Fruit fly (Drosophila melanogaster): ENCODE measurements around the gene AdipoR.

Gene AdipoR

dm6 chr3R:22590668-22591275 is 43.1 kb upstream of the AdipoR start (continued):
- TF ChIP-seq Vsx1 (GFP tag; optimal IDR thresholded peaks at IDR 0.05) (peak; percentile 48), Oli (tag; optimal IDR thresholded peaks at IDR 0.05) (peak; percentile 82), chm (GFP tag; IDR thresholded peaks at IDR 0.05) (peak; percentile 20; the same call in 1 of the 2 replicates), H15 (GFP tag; IDR thresholded peaks at IDR 0.05) (no peak), CG2678 (tag; optimal IDR thresholded peaks at IDR 0.05) (peak; percentile 66), CG34376 (GFP tag; optimal IDR thresholded peaks at IDR 0.05) (no peak), da (GFP tag; optimal IDR thresholded peaks at IDR 0.05) (no peak), CG8359 (GFP tag; optimal IDR thresholded peaks at IDR 0.05; ENCODE audit: borderline replicate concordance) (peak; percentile 63), Ets65A (GFP tag) (peak; percentile 79), z (GFP tag; IDR thresholded peaks at IDR 0.05) (no peak), br (optimal IDR thresholded peaks at IDR 0.05) (no peak), CG2202 (tag; optimal IDR thresholded peaks at IDR 0.05) (peak; percentile 50), psq (GFP tag; optimal IDR thresholded peaks at IDR 0.05) (no peak), CG10209 (GFP tag; optimal IDR thresholded peaks at IDR 0.05) (peak; percentile 64), CG11247 (GFP tag; IDR thresholded peaks at IDR 0.05) (no peak), CG7271 (tag; optimal IDR thresholded peaks at IDR 0.05) (no peak), croc (GFP tag; conservative IDR thresholded peaks at IDR 0.05) (peak; percentile 62), CG8089 (GFP tag; optimal IDR thresholded peaks at IDR 0.05) (peak; percentile 25), CG3995 (GFP tag; optimal IDR thresholded peaks at IDR 0.05) (no peak), disco-r (GFP tag; optimal IDR thresholded peaks at IDR 0.05) (no peak), CG9437 (GFP tag; optimal IDR thresholded peaks at IDR 0.05) (peak; percentile 70), CG6272 (GFP tag; IDR thresholded peaks at IDR 0.05) (no peak), ERR (GFP tag; optimal IDR thresholded peaks at IDR 0.05) (no peak), pzg (GFP tag; optimal IDR thresholded peaks at IDR 0.05) (no peak), grn (GFP tag; optimal IDR thresholded peaks at IDR 0.05) (peak; percentile 31), GATAe (GFP tag; conservative IDR thresholded peaks at IDR 0.05) (no peak), Dek (tag; optimal IDR thresholded peaks at IDR 0.05) (no peak), Opbp (GFP tag; IDR thresholded peaks at IDR 0.05; ENCODE audit: partially characterized antibody) (no peak), scrt (GFP tag; optimal IDR thresholded peaks at IDR 0.05) (no peak), tna (GFP tag; IDR thresholded peaks at IDR 0.05; ENCODE audit: partially characterized antibody) (no peak), CG14050 (GFP tag; IDR thresholded peaks at IDR 0.05) (no peak), Taf1 (GFP tag; IDR thresholded peaks at IDR 0.05) (no peak), odd (GFP tag; optimal IDR thresholded peaks at IDR 0.05) (peak; percentile 61), sr (GFP tag; IDR thresholded peaks at IDR 0.05) (no peak), CG13424 (tag; optimal IDR thresholded peaks at IDR 0.05) (peak; percentile 69), Nf-YA (GFP tag; IDR thresholded peaks at IDR 0.05) (no peak), emc (GFP tag; optimal IDR thresholded peaks at IDR 0.05) (no peak), CG13775 (GFP tag; optimal IDR thresholded peaks at IDR 0.05) (peak; percentile 63), Hr78 (GFP tag; optimal IDR thresholded peaks at IDR 0.05) (peak in 1 of 2 experiments; percentile 38), Nf-YC (tag; optimal IDR thresholded peaks at IDR 0.05) (no peak), zen (tag; optimal IDR thresholded peaks at IDR 0.05) (no peak), Atf-2 (GFP tag; optimal IDR thresholded peaks at IDR 0.05) (peak; percentile 57), Tbp (GFP tag; optimal IDR thresholded peaks at IDR 0.05) (no peak), CG13894 (tag; optimal IDR thresholded peaks at IDR 0.05) (no peak), Mes4 (GFP tag; optimal IDR thresholded peaks at IDR 0.05) (peak; percentile 40), CG14710 (tag; optimal IDR thresholded peaks at IDR 0.05) (peak; percentile 79), CG7745 (tag; optimal IDR thresholded peaks at IDR 0.05) (no peak), abd-A (tag; optimal IDR thresholded peaks at IDR 0.05) (no peak), CG2120 (GFP tag; optimal IDR thresholded peaks at IDR 0.05) (peak; percentile 15), CG33557 (GFP tag; optimal IDR thresholded peaks at IDR 0.05) (peak; percentile 74)
